Worm (Caenorhabditis elegans): ENCODE data around the gene pac-1.

pac-1 gene

DNA sequence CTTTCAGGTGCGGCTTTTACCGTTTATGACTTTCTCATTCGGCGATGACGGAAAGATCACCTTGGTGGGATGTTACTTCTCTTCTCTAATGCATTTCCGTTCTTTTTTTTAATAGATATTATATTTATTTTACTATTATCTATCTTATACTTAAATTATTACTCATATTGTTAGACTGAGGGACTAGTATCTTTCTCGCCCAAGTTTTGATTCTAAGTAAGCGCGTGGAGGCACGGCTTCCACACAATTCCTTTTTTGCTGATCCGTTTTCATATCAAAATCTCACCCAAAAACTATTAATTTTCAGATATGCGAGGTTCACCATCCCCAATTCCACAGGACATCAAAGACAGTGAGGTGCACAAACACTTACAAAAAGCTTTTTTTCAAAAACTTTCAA is 35.0 kb downstream of the pac-1 start, which contains the start of gene ZC21.10:
TSS of gene ZC21.10 (plus strand) at position 301 of the 400 bp plus-strand sequence.
- TF ChIP-seq hlh-11 (tag; optimal IDR thresholded peaks at IDR 0.05): no peak
- no peak for TF ChIP-seq madf-9 (GFP tag; conservative IDR thresholded peaks at IDR 0.05)
- no peak for TF ChIP-seq lin-29 (GFP tag; IDR thresholded peaks at IDR 0.05)
- TF ChIP-seq lin-38 (GFP tag; IDR thresholded peaks at IDR 0.05): no peak
- TF ChIP-seq jun-1 (tag; optimal IDR thresholded peaks at IDR 0.05): no peak
- TF ChIP-seq nhr-6 (tag; optimal IDR thresholded peaks at IDR 0.05): no peak
- TF ChIP-seq nhr-76 (tag; optimal IDR thresholded peaks at IDR 0.05): no peak
- no peak for TF ChIP-seq saeg-2 (GFP tag; IDR thresholded peaks at IDR 0.05)

DNA sequence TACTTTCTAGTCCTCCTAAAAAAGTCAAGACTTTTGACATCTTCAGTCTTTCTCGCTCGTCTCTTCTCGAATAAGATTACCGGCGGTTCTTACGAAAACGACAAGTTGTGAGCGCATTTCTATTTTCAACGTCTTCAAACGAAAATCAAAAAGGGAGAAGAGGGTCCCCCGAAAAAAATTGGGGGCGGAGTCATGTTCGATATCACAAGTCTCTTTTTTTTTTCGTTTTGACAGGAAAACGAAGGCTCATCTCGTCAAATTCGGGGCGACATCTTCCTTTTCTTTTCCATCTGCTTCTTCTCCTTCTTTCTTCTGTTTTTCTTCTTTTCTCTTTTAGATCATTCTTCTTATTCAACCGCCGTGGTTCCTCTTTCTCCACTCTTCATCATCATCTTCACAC is 39.1 kb downstream of the pac-1 start:
- TF ChIP-seq fkh-10 (GFP tag; optimal IDR thresholded peaks at IDR 0.05) (peak; percentile 62), skn-1 (tag; optimal IDR thresholded peaks at IDR 0.05) (no peak), ZK337.2 (GFP tag; IDR thresholded peaks at IDR 0.05) (no peak), zag-1 (tag; optimal IDR thresholded peaks at IDR 0.05) (no peak), arid-1 (GFP tag; conservative IDR thresholded peaks at IDR 0.05) (no peak), ctbp-1 (GFP tag; IDR thresholded peaks at IDR 0.05) (peak; percentile 59; the same call in 1 of the 2 replicates), ama-1 (optimal IDR thresholded peaks at IDR 0.05) (no peak)

DNA sequence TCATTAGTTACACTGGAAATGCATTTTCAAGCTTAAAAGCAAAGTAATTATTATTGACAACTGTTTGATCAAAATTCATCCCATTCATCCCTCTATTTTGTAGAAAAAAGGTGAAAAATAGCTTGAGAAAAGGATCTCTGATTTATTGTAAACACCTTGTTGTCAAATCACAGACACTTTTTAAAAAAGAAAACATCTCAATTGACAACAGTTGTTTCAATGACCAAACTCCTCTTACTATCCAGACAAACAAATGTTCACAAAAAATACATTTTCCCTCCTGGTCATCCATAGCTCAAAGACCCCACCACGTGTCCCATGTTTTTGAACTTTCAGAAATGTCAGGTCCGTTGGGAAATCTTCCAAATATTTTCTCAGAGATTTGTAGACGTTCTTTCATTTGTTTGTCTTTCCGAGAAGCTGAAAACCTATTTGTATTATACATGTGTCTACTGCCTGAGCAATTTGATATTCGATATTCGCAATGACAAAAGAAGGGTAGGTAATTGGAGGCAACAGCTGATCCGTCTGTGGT is 39.9 kb downstream of the pac-1 start, which contains the start of gene trp-1:
TSS of gene trp-1 (plus strand) at position 485 of the 535 bp plus-strand sequence.
- TF ChIP-seq lin-1 (GFP tag; IDR thresholded peaks at IDR 0.05) (no peak), nhr-41 (GFP tag; IDR thresholded peaks at IDR 0.05) (no peak), unc-62 (GFP tag; optimal IDR thresholded peaks at IDR 0.05 in 1 of 2) (peak in 1 of 2 experiments; percentile 86), unc-62 (tag; optimal IDR thresholded peaks at IDR 0.05) (no peak), daf-16 (GFP tag; optimal IDR thresholded peaks at IDR 0.05) (peak in 1 of 2 experiments; percentile 96), daf-16 (tag; optimal IDR thresholded peaks at IDR 0.05) (no peak), unc-39 (tag; optimal IDR thresholded peaks at IDR 0.05) (no peak), aha-1 (tag) (peak; percentile 75), spr-3 (GFP tag; optimal IDR thresholded peaks at IDR 0.05) (no peak), lin-29 (GFP tag; IDR thresholded peaks at IDR 0.05) (no peak)

DNA sequence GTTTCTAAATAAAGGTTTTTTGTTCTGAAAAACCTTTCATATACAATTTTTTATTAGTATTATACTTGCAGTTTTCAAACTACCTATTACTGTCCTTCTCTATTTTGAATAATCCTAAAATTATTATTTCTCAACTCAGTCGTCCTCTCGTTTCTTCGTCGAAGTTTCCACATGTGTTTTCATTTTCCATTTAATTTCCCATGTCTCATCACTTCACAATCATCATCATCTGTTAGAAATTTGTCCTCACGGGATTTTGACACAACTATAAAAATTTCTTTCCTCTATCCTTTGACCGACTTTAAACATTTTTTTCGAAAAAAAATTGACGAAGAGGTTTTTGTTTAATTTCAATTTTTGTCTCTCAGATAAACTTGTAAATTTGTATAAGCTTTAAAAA is 40.6 kb downstream of the pac-1 start:
- TF ChIP-seq Y75B8A.6 (GFP tag; IDR thresholded peaks at IDR 0.05) (no peak), ceh-28 (tag; optimal IDR thresholded peaks at IDR 0.05) (no peak), gei-8 (GFP tag; optimal IDR thresholded peaks at IDR 0.05) (no peak), dve-1 (tag; optimal IDR thresholded peaks at IDR 0.05; ENCODE audit: insufficient read depth) (no peak), nhr-6 (tag; optimal IDR thresholded peaks at IDR 0.05) (no peak), ZK546.5 (tag; optimal IDR thresholded peaks at IDR 0.05) (no peak), F44E2.7 (GFP tag; IDR thresholded peaks at IDR 0.05) (no peak), zip-2 (tag; optimal IDR thresholded peaks at IDR 0.05) (no peak), sdz-12 (GFP tag; optimal IDR thresholded peaks at IDR 0.05) (no peak), aly-2 (tag; optimal IDR thresholded peaks at IDR 0.05) (no peak), snpc-1.2 (GFP tag; IDR thresholded peaks at IDR 0.05) (no peak)

DNA sequence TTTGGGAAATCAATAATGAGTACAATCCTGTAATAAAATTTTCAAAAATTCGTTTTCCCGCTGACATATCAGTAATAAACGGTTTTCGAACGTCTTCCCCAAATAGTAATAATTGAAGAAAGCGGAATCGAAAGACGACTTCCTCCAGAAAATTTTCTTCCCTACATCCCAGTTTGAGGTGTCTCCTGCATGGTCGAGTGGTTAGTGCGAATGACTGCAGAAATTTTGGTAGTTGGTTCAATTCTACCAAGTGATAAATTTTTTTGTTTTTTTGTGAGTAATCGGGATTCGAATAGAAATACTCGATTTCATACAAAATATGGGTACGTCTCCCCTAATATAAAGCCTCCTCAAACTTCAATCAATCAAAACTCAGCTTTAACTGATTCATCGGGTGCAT is 46.2 kb downstream of the pac-1 start:
- TF ChIP-seq nhr-41 (GFP tag; IDR thresholded peaks at IDR 0.05) (0 out of 2 replicates have a peak, but pooled peaks have one; percentile 10), D1046.2 (GFP tag; IDR thresholded peaks at IDR 0.05) (0 out of 2 replicates have a peak, but pooled peaks have one; percentile 31), Y105C5A.15 (GFP tag; IDR thresholded peaks at IDR 0.05) (peak; percentile 82; the same call in 1 of the 2 replicates), madf-5 (GFP tag; IDR thresholded peaks at IDR 0.05) (0 out of 4 replicates have a peak, but pooled peaks of 1 of the 2 experiments have one; percentile 37), madf-9 (GFP tag; conservative IDR thresholded peaks at IDR 0.05) (peak; percentile 60), F26F4.8 (GFP tag; conservative IDR thresholded peaks at IDR 0.05) (peak; percentile 62; the same call in 1 of the 2 replicates), arid-1 (GFP tag; conservative IDR thresholded peaks at IDR 0.05) (0 out of 2 replicates have a peak, but pooled peaks have one; percentile 54), Y48G9A.11 (GFP tag; IDR thresholded peaks at IDR 0.05) (peak; percentile 35; the same call in 1 of the 2 replicates)

Measured in whole organism, L4 larva.